Worm (Caenorhabditis elegans) whole organism, young adult: ENCODE results near the gene Y62E10A.13.

Experiments
- B0035.1 ChIP-seq: sonication (generic microtip); optimal IDR thresholded peaks from 2 replicates; lab custom pipeline; 2016; ENCODE audit warnings: missing genetic modification characterization, mild to moderate bottlenecking, missing compliant biosample characterization, missing genotype, missing genetic modification reagents
- B0261.1 ChIP-seq: sonication (generic microtip); optimal IDR thresholded peaks from 2 replicates; lab custom pipeline; 2016; ENCODE audit warnings: mild to moderate bottlenecking, missing genetic modification characterization, moderate library complexity, missing compliant biosample characterization
- B0336.3 ChIP-seq: fragments of 200-800 bp; sonication (Bioruptor generic); IDR thresholded peaks from 2 replicates; pipeline ENCODE4 v1.3.6; 2022; ENCODE audit warnings: missing genetic modification characterization, missing compliant biosample characterization
- C17E4.6 ChIP-seq: fragments of 200-800 bp; sonication (Bioruptor generic); IDR thresholded peaks from 2 replicates; pipeline ENCODE4 v1.3.6; 2022; ENCODE audit warnings: missing genetic modification reagents, missing genetic modification characterization, missing compliant biosample characterization
- F10E7.11 ChIP-seq: sonication (generic microtip); optimal IDR thresholded peaks from 2 replicates; lab custom pipeline; 2017; ENCODE audit warnings: mild to moderate bottlenecking, missing genetic modification characterization, moderate library complexity, missing compliant biosample characterization
- F37B4.10 ChIP-seq: fragments of 200-800 bp; sonication (Bioruptor generic); IDR thresholded peaks from 2 replicates; pipeline ENCODE4 v1.3.6; 2022; ENCODE audit warnings: missing genetic modification characterization, missing compliant biosample characterization
- F57A8.1 ChIP-seq: fragments of 200-800 bp; sonication (Bioruptor generic); optimal IDR thresholded peaks from 2 replicates; lab custom pipeline; 2018; ENCODE audit warnings: mild to moderate bottlenecking, missing genetic modification characterization, moderate library complexity, missing compliant biosample characterization
- K11D2.4 ChIP-seq: fragments of 200-800 bp; sonication (Bioruptor generic); IDR thresholded peaks from 2 replicates; pipeline ENCODE4 v1.3.6; 2022; ENCODE audit warnings: missing genetic modification reagents, missing genetic modification characterization, missing compliant biosample characterization
- K12H6.12 ChIP-seq: fragments of 200-800 bp; sonication (Bioruptor generic); optimal IDR thresholded peaks from 2 replicates; lab custom pipeline; 2018; ENCODE audit warnings: mild to moderate bottlenecking, missing genetic modification characterization, missing compliant biosample characterization
- T26A5.8 ChIP-seq: sonication (generic microtip); optimal IDR thresholded peaks from 2 replicates; lab custom pipeline; 2016; ENCODE audit warnings: missing genetic modification characterization, missing compliant biosample characterization
- Y53G8AR.9 ChIP-seq: fragments of 200-800 bp; sonication (Bioruptor generic); conservative IDR thresholded peaks from 2 replicates; pipeline ENCODE4 v1.3.6; 2022; ENCODE audit warnings: missing genetic modification reagents, missing genetic modification characterization, missing compliant biosample characterization
- Y56A3A.18 ChIP-seq: fragments of 200-800 bp; sonication (Bioruptor generic); IDR thresholded peaks from 2 replicates; pipeline ENCODE4 v1.3.6; 2022; ENCODE audit warnings: missing genetic modification reagents, missing genetic modification characterization, missing compliant biosample characterization
- Y67H2A.10 ChIP-seq: fragments of 200-800 bp; sonication (Bioruptor generic); conservative IDR thresholded peaks from 2 replicates; pipeline ENCODE4 v1.3.6; 2022; ENCODE audit warnings: missing genetic modification reagents, missing genetic modification characterization, missing compliant biosample characterization
- Y95B8A.8 ChIP-seq: fragments of 200-800 bp; sonication (Bioruptor generic); IDR thresholded peaks from 2 replicates; pipeline ENCODE4 v1.3.6; 2022; ENCODE audit warnings: missing genetic modification reagents, missing genetic modification characterization, missing compliant biosample characterization
- akir-1 ChIP-seq: fragments of 200-800 bp; sonication (Bioruptor generic); optimal IDR thresholded peaks from 2 replicates; lab custom pipeline; 2018; ENCODE audit warnings: mild to moderate bottlenecking, missing genetic modification characterization, moderate library complexity, missing compliant biosample characterization
- aptf-3 ChIP-seq: fragments of 200-800 bp; sonication (Bioruptor generic); IDR thresholded peaks from 2 replicates; pipeline ENCODE4 v1.3.6; 2022; ENCODE audit warnings: missing genetic modification characterization, missing compliant biosample characterization
- atf-7 ChIP-seq: sonication (generic microtip); optimal IDR thresholded peaks from 2 replicates; lab custom pipeline; 2017; ENCODE audit warnings: mild to moderate bottlenecking, missing genetic modification characterization, missing compliant biosample characterization
- bed-2 ChIP-seq: fragments of 200-800 bp; sonication (Bioruptor generic); IDR thresholded peaks from 2 replicates; pipeline ENCODE4 v1.3.6; 2022; ENCODE audit warnings: missing genetic modification reagents, missing genetic modification characterization, missing compliant biosample characterization
- ceh-40 ChIP-seq: fragments of 200-800 bp; sonication (Bioruptor generic); IDR thresholded peaks from 2 replicates; pipeline ENCODE4 v1.3.6; 2022; ENCODE audit warnings: missing genetic modification characterization, missing compliant biosample characterization
- chd-7 ChIP-seq: sonication (generic microtip); optimal IDR thresholded peaks from 2 replicates; lab custom pipeline; 2016; ENCODE audit warnings: mild to moderate bottlenecking, missing genetic modification characterization, moderate library complexity, missing compliant biosample characterization
- dox-1 ChIP-seq: fragments of 200-800 bp; sonication (Bioruptor generic); IDR thresholded peaks from 2 replicates; pipeline ENCODE4 v1.3.6; 2022; ENCODE audit warnings: missing genetic modification reagents, missing genetic modification characterization, missing compliant biosample characterization
- egl-44 ChIP-seq: fragments of 200-800 bp; sonication (Bioruptor generic); IDR thresholded peaks from 2 replicates; pipeline ENCODE4 v1.3.6; 2022; ENCODE audit warnings: missing genetic modification reagents, missing genetic modification characterization, missing compliant biosample characterization
- ekl-4 ChIP-seq: fragments of 200-800 bp; sonication (Bioruptor generic); IDR thresholded peaks from 2 replicates; pipeline ENCODE4 v1.3.6; 2022; ENCODE audit warnings: missing genetic modification reagents, missing genetic modification characterization, missing compliant biosample characterization
- him-1 ChIP-seq: sonication (generic microtip); optimal IDR thresholded peaks from 2 replicates; lab custom pipeline; 2016; ENCODE audit warnings: missing genotype, missing genetic modification reagents, missing genetic modification characterization, missing compliant biosample characterization
- hrde-1 ChIP-seq: sonication (generic microtip); optimal IDR thresholded peaks from 2 replicates; lab custom pipeline; 2016; ENCODE audit warnings: missing genetic modification characterization, mild to moderate bottlenecking, missing compliant biosample characterization, moderate library complexity, missing genotype, missing genetic modification reagents, borderline replicate concordance
- hsf-1 ChIP-seq: fragments of 200-800 bp; sonication (Bioruptor generic); IDR thresholded peaks from 2 replicates; pipeline ENCODE4 v1.3.6; 2022; ENCODE audit warnings: missing genetic modification reagents, missing genetic modification characterization, missing compliant biosample characterization
- let-607 ChIP-seq, 2 experiments: fragments of 200-800 bp in 1 of 2; sonication (Bioruptor generic) in 1 of 2; sonication (generic microtip) in 1 of 2; optimal IDR thresholded peaks; 2 replicates each; lab custom pipeline; 2016 to 2018; ENCODE audit warnings: mild to moderate bottlenecking in 2 of 2, missing compliant biosample characterization in 2 of 2, missing genetic modification characterization in 2 of 2, moderate library complexity in 2 of 2, missing genotype in 1 of 2
- lir-1 ChIP-seq: fragments of 200-800 bp; sonication (Bioruptor generic); conservative IDR thresholded peaks from 2 replicates; pipeline ENCODE4 v1.3.6; 2022; ENCODE audit warnings: missing genetic modification reagents, missing genetic modification characterization, missing compliant biosample characterization
- madf-6 ChIP-seq: fragments of 200-800 bp; sonication (Bioruptor generic); IDR thresholded peaks from 2 replicates; pipeline ENCODE4 v1.3.6; 2022; ENCODE audit warnings: missing genetic modification reagents, missing genetic modification characterization, missing compliant biosample characterization
- madf-8 ChIP-seq: fragments of 200-800 bp; sonication (Bioruptor generic); conservative IDR thresholded peaks from 2 replicates; pipeline ENCODE4 v1.3.6; 2022; ENCODE audit warnings: missing genetic modification reagents, missing genetic modification characterization, missing compliant biosample characterization
- mcd-1 ChIP-seq: fragments of 200-800 bp; sonication (Bioruptor generic); IDR thresholded peaks from 2 replicates; pipeline ENCODE4 v1.3.6; 2022; ENCODE audit warnings: missing genetic modification reagents, missing genetic modification characterization, missing compliant biosample characterization
- nhr-120 ChIP-seq: fragments of 200-800 bp; sonication (Bioruptor generic); IDR thresholded peaks from 2 replicates; pipeline ENCODE4 v1.3.6; 2022; ENCODE audit warnings: missing genetic modification characterization, missing compliant biosample characterization
- nhr-27 ChIP-seq: fragments of 200-800 bp; sonication (Bioruptor generic); optimal IDR thresholded peaks from 2 replicates; lab custom pipeline; 2018; ENCODE audit warnings: mild to moderate bottlenecking, missing genetic modification characterization, moderate library complexity, missing compliant biosample characterization
- nhr-80 ChIP-seq: sonication (generic microtip); optimal IDR thresholded peaks from 2 replicates; lab custom pipeline; 2016; ENCODE audit warnings: missing genetic modification characterization, missing compliant biosample characterization
- nhr-90 ChIP-seq: sonication (generic microtip); optimal IDR thresholded peaks from 2 replicates; lab custom pipeline; 2016; ENCODE audit warnings: missing genotype, mild to moderate bottlenecking, missing genetic modification characterization, missing compliant biosample characterization
- rec-8 ChIP-seq, 2 experiments: sonication (generic microtip); optimal IDR thresholded peaks; 2 replicates each; lab custom pipeline; 2016; ENCODE audit warnings: mild to moderate bottlenecking in 2 of 2, missing genetic modification characterization in 2 of 2, missing genetic modification reagents in 2 of 2, missing genotype in 2 of 2, missing biosample characterization in 1 of 2, missing compliant biosample characterization in 1 of 2, moderate library complexity in 1 of 2
- snpc-1.1 ChIP-seq: sonication (generic microtip); optimal IDR thresholded peaks from 2 replicates; lab custom pipeline; 2017; ENCODE audit warnings: missing genetic modification characterization, mild to moderate bottlenecking, missing compliant biosample characterization, antibody characterized with exemption, moderate library complexity, missing genotype, missing genetic modification reagents; ENCODE audit not compliant: insufficient read depth
- snpc-1.3 ChIP-seq: sonication (generic microtip); optimal IDR thresholded peaks from 2 replicates; lab custom pipeline; 2017; ENCODE audit warnings: missing genetic modification characterization, mild to moderate bottlenecking, missing compliant biosample characterization, antibody characterized with exemption, moderate library complexity, missing genotype, missing genetic modification reagents; ENCODE audit not compliant: insufficient read depth
- snpc-3.4 ChIP-seq: sonication (generic microtip); optimal IDR thresholded peaks from 2 replicates; lab custom pipeline; 2017; ENCODE audit warnings: missing genetic modification characterization, mild to moderate bottlenecking, missing compliant biosample characterization, antibody characterized with exemption, moderate library complexity, missing genotype, missing genetic modification reagents
- snpc-4 ChIP-seq, 5 experiments: fragments of 150-350 bp in 1 of 5; sonication (generic microtip) in 4 of 5; optimal IDR thresholded peaks; 2 replicates each; lab custom pipeline; 2014 to 2018; ENCODE audit warnings: missing genetic modification characterization in 5 of 5, missing biosample characterization in 3 of 5, antibody characterized with exemption in 2 of 5, mild to moderate bottlenecking in 2 of 5, missing compliant biosample characterization in 2 of 5, missing genotype in 2 of 5, moderate library complexity in 2 of 5, missing genetic modification reagents in 1 of 5
- somi-1 ChIP-seq: fragments of 200-800 bp; sonication (Bioruptor generic); optimal IDR thresholded peaks from 2 replicates; lab custom pipeline; 2018; ENCODE audit warnings: mild to moderate bottlenecking, missing genetic modification characterization, missing compliant biosample characterization
- tbp1 ChIP-seq: fragments of 200-800 bp; sonication (Bioruptor generic); optimal IDR thresholded peaks from 2 replicates; lab custom pipeline; 2018; ENCODE audit warnings: mild to moderate bottlenecking, missing genetic modification characterization, missing compliant biosample characterization
- tlf-1 ChIP-seq: fragments of 200-800 bp; sonication (Bioruptor generic); optimal IDR thresholded peaks from 2 replicates; lab custom pipeline; 2018; ENCODE audit warnings: mild to moderate bottlenecking, missing genetic modification characterization, missing compliant biosample characterization
- unc-62 ChIP-seq: fragments of 150-350 bp; optimal IDR thresholded peaks from 2 replicates; lab custom pipeline; 2014; ENCODE audit warnings: missing biosample characterization, missing genetic modification reagents, missing genetic modification characterization
- zim-3 ChIP-seq: sonication (generic microtip); optimal IDR thresholded peaks from 2 replicates; lab custom pipeline; 2017; ENCODE audit warnings: mild to moderate bottlenecking, missing genetic modification characterization, moderate library complexity, missing compliant biosample characterization
- ztf-26 ChIP-seq: sonication (generic microtip); optimal IDR thresholded peaks from 2 replicates; lab custom pipeline; 2017; ENCODE audit warnings: missing genetic modification characterization, missing compliant biosample characterization

The Y62E10A.13 gene

ce11 chrIV:13393246-13393716 is 5.6 kb downstream of the Y62E10A.13 start (continued):
- TF ChIP-seq Y53G8AR.9 (GFP tag; lab: Robert Waterston, UW): 0 out of 2 replicates have a peak, but pooled peaks have one; percentile 41
- no peak for TF ChIP-seq Y67H2A.10 (GFP tag; lab: Robert Waterston, UW)
- TF ChIP-seq C17E4.6 (GFP tag; lab: Robert Waterston, UW): no peak
- no peak for TF ChIP-seq madf-8
- TF ChIP-seq B0261.1: no peak
- TF ChIP-seq B0035.1 (tag; lab: Kevin White, UChicago): no peak
- peak; percentile 5 for TF ChIP-seq tlf-1 (GFP tag; lab: Kevin White, UChicago)
- TF ChIP-seq snpc-4 (GFP tag; optimal IDR thresholded peaks at IDR 0.05; lab: Kevin White, UChicago): no peak
- peak in 1 of 4 experiments; percentile 0 for TF ChIP-seq snpc-4 (tag; optimal IDR thresholded peaks at IDR 0.05; lab: Kevin White, UChicago)
- no peak for TF ChIP-seq madf-6
- TF ChIP-seq him-1: no peak
- peak; percentile 53 for TF ChIP-seq nhr-90
- no peak for TF ChIP-seq egl-44 (GFP tag; lab: Robert Waterston, UW)
- TF ChIP-seq atf-7 (tag; lab: Kevin White, UChicago): peak; percentile 44
- no peak for TF ChIP-seq snpc-3.4 (tag; lab: Kevin White, UChicago)
- no peak for TF ChIP-seq ekl-4 (GFP tag; lab: Robert Waterston, UW)
- peak in 1 of 2 experiments; percentile 41 for TF ChIP-seq let-607 (tag; optimal IDR thresholded peaks at IDR 0.05; lab: Kevin White, UChicago)
- TF ChIP-seq somi-1: peak; percentile 25
- TF ChIP-seq nhr-120 (GFP tag; lab: Robert Waterston, UW): no peak
- no peak for TF ChIP-seq nhr-27 (tag; lab: Kevin White, UChicago)
- no peak for TF ChIP-seq B0336.3 (GFP tag; lab: Robert Waterston, UW)
- TF ChIP-seq nhr-80: peak; percentile 81
- no peak for TF ChIP-seq akir-1
- 0 out of 2 replicates have a peak, but pooled peaks have one; percentile 7 for TF ChIP-seq lir-1 (GFP tag; lab: Robert Waterston, UW)
- TF ChIP-seq tbp1 (GFP tag; lab: Kevin White, UChicago): peak; percentile 7

ce11 chrIV:13392230-13392629 is 6.6 kb downstream of the Y62E10A.13 start:
- TF ChIP-seq B0336.3 (GFP tag; lab: Robert Waterston, UW) (no peak), unc-62 (GFP tag; lab: Kevin White, UChicago) (no peak), snpc-4 (GFP tag; optimal IDR thresholded peaks at IDR 0.05; lab: Kevin White, UChicago) (no peak), snpc-4 (tag; optimal IDR thresholded peaks at IDR 0.05; lab: Kevin White, UChicago) (no peak), Y56A3A.18 (GFP tag; lab: Robert Waterston, UW) (no peak), ztf-26 (peak; percentile 35), aptf-3 (GFP tag; lab: Robert Waterston, UW) (no peak), tlf-1 (GFP tag; lab: Kevin White, UChicago) (no peak), mcd-1 (GFP tag; lab: Robert Waterston, UW) (no peak), hrde-1 (no peak), somi-1 (no peak), rec-8 (tag; optimal IDR thresholded peaks at IDR 0.05; lab: Kevin White, UChicago) (no peak), T26A5.8 (tag; lab: Kevin White, UChicago) (no peak), chd-7 (tag; lab: Kevin White, UChicago) (no peak), F10E7.11 (tag; lab: Kevin White, UChicago) (no peak), F37B4.10 (GFP tag; lab: Robert Waterston, UW) (no peak), K12H6.12 (no peak), snpc-1.3 (tag; lab: Kevin White, UChicago) (no peak), dox-1 (GFP tag; lab: Robert Waterston, UW) (0 out of 2 replicates have a peak, but pooled peaks have one; percentile 28), zim-3 (tag; lab: Kevin White, UChicago) (peak; percentile 67), ceh-40 (GFP tag; lab: Robert Waterston, UW) (no peak), snpc-1.1 (no peak), B0035.1 (tag; lab: Kevin White, UChicago) (no peak), K11D2.4 (GFP tag; lab: Robert Waterston, UW) (no peak), bed-2 (GFP tag; lab: Robert Waterston, UW) (no peak), hsf-1 (0 out of 2 replicates have a peak, but pooled peaks have one; percentile 40), Y95B8A.8 (GFP tag; lab: Robert Waterston, UW) (no peak), F57A8.1 (GFP tag; lab: Kevin White, UChicago) (no peak)
